Fruit fly (Drosophila melanogaster) whole organism, embryonic: ENCODE data around the gene pps.

Source experiments
- Aef1 ChIP-seq: fragments of 200-800 bp; sonication (Bioruptor generic); IDR thresholded peaks from 3 replicates; pipeline ENCODE4 v1.3.6; 2022; ENCODE audit warnings: missing biosample characterization, missing genetic modification characterization
- BEAF-32 ChIP-seq: fragments of 200-800 bp; sonication (Bioruptor generic); optimal IDR thresholded peaks from 3 replicates; lab custom pipeline; 2017; ENCODE audit warnings: missing biosample characterization, missing genetic modification characterization, mild to moderate bottlenecking, moderate library complexity, missing genetic modification reagents
- CG11560 ChIP-seq: fragments of 200-800 bp; sonication (Bioruptor generic); IDR thresholded peaks from 3 replicates; pipeline ENCODE4 v1.3.6; 2022; ENCODE audit warnings: missing biosample characterization, missing genetic modification characterization
- CG12071 ChIP-seq: fragments of 200-800 bp; sonication (Bioruptor generic); optimal IDR thresholded peaks from 3 replicates; lab custom pipeline; 2018; ENCODE audit warnings: missing biosample characterization, mild to moderate bottlenecking, missing genetic modification characterization
- CG12155 ChIP-seq: fragments of 200-800 bp; sonication (Bioruptor generic); optimal IDR thresholded peaks from 3 replicates; lab custom pipeline; 2016; ENCODE audit warnings: missing biosample characterization, missing genetic modification characterization
- CG13894 ChIP-seq: fragments of 200-800 bp; sonication (Bioruptor generic); optimal IDR thresholded peaks from 3 replicates; lab custom pipeline; 2018; ENCODE audit warnings: missing biosample characterization, mild to moderate bottlenecking, missing genetic modification characterization, moderate library complexity
- CG2116 ChIP-seq: fragments of 200-800 bp; sonication (Bioruptor generic); optimal IDR thresholded peaks from 3 replicates; lab custom pipeline; 2018; ENCODE audit warnings: missing biosample characterization, mild to moderate bottlenecking, missing genetic modification characterization
- CG2120 ChIP-seq: fragments of 200-800 bp; sonication (Bioruptor generic); optimal IDR thresholded peaks from 3 replicates; lab custom pipeline; 2016; ENCODE audit warnings: missing biosample characterization, missing genetic modification characterization
- CG2875 ChIP-seq: fragments of 200-800 bp; sonication (Bioruptor generic); optimal IDR thresholded peaks from 2 replicates; lab custom pipeline; 2017; ENCODE audit warnings: missing biosample characterization, mild to moderate bottlenecking, missing genetic modification characterization, missing genetic modification reagents
- CG3065 ChIP-seq: fragments of 200-800 bp; sonication (Bioruptor generic); optimal IDR thresholded peaks from 2 replicates; lab custom pipeline; 2016; ENCODE audit warnings: missing biosample characterization, missing genetic modification characterization
- CG32772 ChIP-seq: fragments of 200-800 bp; sonication (Bioruptor generic); IDR thresholded peaks from 2 replicates; pipeline ENCODE4 v1.3.6; 2022; ENCODE audit warnings: missing biosample characterization, missing genetic modification characterization
- CG33557 ChIP-seq: fragments of 200-800 bp; sonication (Bioruptor generic); optimal IDR thresholded peaks from 2 replicates; lab custom pipeline; 2019; ENCODE audit warnings: missing biosample characterization, mild to moderate bottlenecking, missing genetic modification characterization, moderate library complexity
- CG4424 ChIP-seq: fragments of 200-800 bp; sonication (Bioruptor generic); optimal IDR thresholded peaks from 3 replicates; lab custom pipeline; 2016; ENCODE audit warnings: missing biosample characterization, missing genetic modification characterization
- CG5245 ChIP-seq: fragments of 200-800 bp; sonication (Bioruptor generic); optimal IDR thresholded peaks from 3 replicates; lab custom pipeline; 2016; ENCODE audit warnings: missing biosample characterization, missing genetic modification characterization
- CG6654 ChIP-seq: fragments of 200-800 bp; sonication (Bioruptor generic); optimal IDR thresholded peaks from 2 replicates; lab custom pipeline; 2017; ENCODE audit warnings: missing biosample characterization, mild to moderate bottlenecking, missing genetic modification characterization
- CG7357 ChIP-seq: fragments of 200-800 bp; sonication (Bioruptor generic); IDR thresholded peaks from 3 replicates; pipeline ENCODE4 v1.3.6; 2022; ENCODE audit warnings: missing biosample characterization, missing genetic modification characterization
- CG8944 ChIP-seq: fragments of 200-800 bp; sonication (Bioruptor generic); optimal IDR thresholded peaks from 3 replicates; lab custom pipeline; 2016; ENCODE audit warnings: missing biosample characterization, missing genetic modification characterization
- Dbx ChIP-seq: fragments of 200-800 bp; sonication (Bioruptor generic); IDR thresholded peaks from 3 replicates; pipeline ENCODE4 v1.3.6; 2022; ENCODE audit warnings: missing biosample characterization, missing genetic modification characterization
- Dll ChIP-seq: fragments of 200-800 bp; sonication (Bioruptor generic); IDR thresholded peaks from 4 replicates; pipeline ENCODE4 v1.3.6; 2022; ENCODE audit warnings: missing biosample characterization, missing genetic modification characterization; ENCODE audit not compliant: partially characterized antibody
- Ets65A ChIP-seq: fragments of 200-800 bp; sonication (Bioruptor generic); peaks from one replicate; lab custom pipeline; 2016; ENCODE audit warnings: missing biosample characterization, missing genetic modification characterization
- H2.0 ChIP-seq: fragments of 200-800 bp; sonication (Bioruptor generic); IDR thresholded peaks from 2 replicates; pipeline ENCODE4 v1.3.6; 2022; ENCODE audit warnings: missing biosample characterization, missing genetic modification characterization
- Hmr ChIP-seq: fragments of 200-800 bp; sonication (Bioruptor generic); optimal IDR thresholded peaks from 3 replicates; lab custom pipeline; 2017; ENCODE audit warnings: mild to moderate bottlenecking, missing biosample characterization, missing genetic modification reagents, missing genetic modification characterization
- Hr78 ChIP-seq, 2 experiments: fragments of 200-800 bp in 1 of 2; fragments of >200 bp in 1 of 2; sonication (Bioruptor generic) in 1 of 2; optimal IDR thresholded peaks; 2 replicates each; lab custom pipeline; 2017 to 2019; ENCODE audit warnings: missing biosample characterization in 2 of 2, missing genetic modification characterization in 2 of 2, mild to moderate bottlenecking in 1 of 2, moderate library complexity in 1 of 2
- Kr ChIP-seq: fragments of 200-800 bp; sonication (Bioruptor generic); optimal IDR thresholded peaks from 2 replicates; lab custom pipeline; 2017; ENCODE audit warnings: missing biosample characterization, mild to moderate bottlenecking, missing genetic modification characterization
- Mrtf ChIP-seq: fragments of 200-800 bp; sonication (Bioruptor generic); IDR thresholded peaks from 3 replicates; pipeline ENCODE4 v1.3.6; 2022; ENCODE audit warnings: missing biosample characterization, missing genetic modification characterization
- Ptx1 ChIP-seq: fragments of 200-800 bp; sonication (Bioruptor generic); IDR thresholded peaks from 2 replicates; pipeline ENCODE4 v1.3.6; 2022; ENCODE audit warnings: missing biosample characterization, missing genetic modification characterization
- Sry-δ ChIP-seq: fragments of 200-800 bp; sonication (Bioruptor generic); optimal IDR thresholded peaks from 2 replicates; lab custom pipeline; 2016; ENCODE audit warnings: missing biosample characterization, missing genetic modification characterization
- amos ChIP-seq: fragments of 200-800 bp; sonication (Bioruptor generic); IDR thresholded peaks from 2 replicates; pipeline ENCODE4 v1.3.6; 2022; ENCODE audit warnings: missing biosample characterization, missing genetic modification characterization; ENCODE audit not compliant: partially characterized antibody
- ash1 ChIP-seq: fragments of 200-800 bp; sonication (Bioruptor generic); optimal IDR thresholded peaks from 2 replicates; lab custom pipeline; 2018; ENCODE audit warnings: missing biosample characterization, mild to moderate bottlenecking, missing genetic modification characterization
- cas ChIP-seq: fragments of 200-800 bp; sonication (Bioruptor generic); IDR thresholded peaks from 2 replicates; pipeline ENCODE4 v1.3.6; 2022; ENCODE audit warnings: missing biosample characterization, missing genetic modification characterization
- chinmo ChIP-seq: fragments of 200-800 bp; sonication (Bioruptor generic); IDR thresholded peaks from 4 replicates; pipeline ENCODE4 v1.3.6; 2022; ENCODE audit warnings: missing biosample characterization, missing genetic modification characterization; ENCODE audit not compliant: partially characterized antibody
- chn ChIP-seq: fragments of 200-800 bp; sonication (Bioruptor generic); optimal IDR thresholded peaks from 2 replicates; lab custom pipeline; 2016; ENCODE audit warnings: missing biosample characterization, missing genetic modification characterization
- corto ChIP-seq: fragments of 200-800 bp; sonication (Bioruptor generic); optimal IDR thresholded peaks from 2 replicates; lab custom pipeline; 2016; ENCODE audit warnings: missing biosample characterization, mild to moderate bottlenecking, missing genetic modification characterization, moderate library complexity
- dati ChIP-seq: fragments of 200-800 bp; sonication (Bioruptor generic); IDR thresholded peaks from 2 replicates; pipeline ENCODE4 v1.3.6; 2022; ENCODE audit warnings: missing biosample characterization, missing genetic modification characterization
- dpn ChIP-seq, 2 experiments: fragments of 200-800 bp; sonication (Bioruptor generic); optimal IDR thresholded peaks; 3 replicates each; lab custom pipeline; 2016; ENCODE audit warnings: missing biosample characterization in 2 of 2, missing genetic modification characterization in 2 of 2
- ems ChIP-seq: fragments of 200-800 bp; sonication (Bioruptor generic); optimal IDR thresholded peaks from 3 replicates; lab custom pipeline; 2016; ENCODE audit warnings: missing biosample characterization, missing genetic modification characterization
- ftz-f1 ChIP-seq: fragments of 200-800 bp; sonication (Bioruptor generic); optimal IDR thresholded peaks from 2 replicates; lab custom pipeline; 2016; ENCODE audit warnings: missing biosample characterization, missing genetic modification characterization
- grau ChIP-seq: fragments of 200-800 bp; optimal IDR thresholded peaks from 3 replicates; lab custom pipeline; 2019; ENCODE audit warnings: missing biosample characterization, mild to moderate bottlenecking, missing genetic modification characterization, moderate library complexity
- gsb-n ChIP-seq: fragments of 200-800 bp; sonication (Bioruptor generic); optimal IDR thresholded peaks from 3 replicates; lab custom pipeline; 2018; ENCODE audit warnings: missing biosample characterization, mild to moderate bottlenecking, missing genetic modification characterization
- hb ChIP-seq: fragments of 200-800 bp; sonication (Bioruptor generic); IDR thresholded peaks from 3 replicates; pipeline ENCODE4 v1.3.6; 2022; ENCODE audit warnings: missing biosample characterization, missing genetic modification characterization; ENCODE audit not compliant: partially characterized antibody
- her ChIP-seq: fragments of 200-800 bp; sonication (Bioruptor generic); optimal IDR thresholded peaks from 2 replicates; lab custom pipeline; 2016; ENCODE audit warnings: missing biosample characterization, missing genetic modification characterization
- inv ChIP-seq: fragments of 200-800 bp; sonication (Bioruptor generic); IDR thresholded peaks from 2 replicates; pipeline ENCODE4 v1.3.6; 2022; ENCODE audit warnings: missing biosample characterization, missing genetic modification characterization; ENCODE audit not compliant: partially characterized antibody
- lola ChIP-seq, 3 experiments: fragments of >200 bp in 2 of 3; fragments of 200-800 bp in 1 of 3; sonication (Bioruptor generic) in 1 of 3; optimal IDR thresholded peaks; 2 replicates each; lab custom pipeline; 2017 to 2019; ENCODE audit warnings: missing biosample characterization in 3 of 3, missing genetic modification characterization in 3 of 3, mild to moderate bottlenecking in 1 of 3, moderate library complexity in 1 of 3
- otp ChIP-seq: fragments of 200-800 bp; sonication (Bioruptor generic); IDR thresholded peaks from 3 replicates; pipeline ENCODE4, ENCODE4 v1.3.6; 2022; ENCODE audit warnings: missing biosample characterization, missing genetic modification characterization
- pfk ChIP-seq: fragments of 200-800 bp; sonication (Bioruptor generic); optimal IDR thresholded peaks from 2 replicates; lab custom pipeline; 2018; ENCODE audit warnings: missing biosample characterization, mild to moderate bottlenecking, missing genetic modification characterization, moderate library complexity
- pnt ChIP-seq: fragments of 200-800 bp; sonication (Bioruptor generic); optimal IDR thresholded peaks from 3 replicates; lab custom pipeline; 2016; ENCODE audit warnings: missing biosample characterization, missing genetic modification characterization
- slbo ChIP-seq: fragments of 200-800 bp; sonication (Bioruptor generic); IDR thresholded peaks from 2 replicates; pipeline ENCODE4 v1.3.6; 2022; ENCODE audit warnings: missing biosample characterization, missing genetic modification characterization
- sna ChIP-seq: fragments of 200-800 bp; sonication (Bioruptor generic); IDR thresholded peaks from 2 replicates; pipeline ENCODE4 v1.3.6; 2022; ENCODE audit warnings: missing biosample characterization, missing genetic modification characterization; ENCODE audit not compliant: partially characterized antibody
- so ChIP-seq: fragments of 200-800 bp; sonication (Bioruptor generic); IDR thresholded peaks from 3 replicates; pipeline ENCODE4 v1.3.6; 2022; ENCODE audit warnings: missing biosample characterization, missing genetic modification characterization
- sqz ChIP-seq: fragments of 200-800 bp; sonication (Bioruptor generic); optimal IDR thresholded peaks from 3 replicates; lab custom pipeline; 2018; ENCODE audit warnings: missing biosample characterization, mild to moderate bottlenecking, missing genetic modification characterization
- tin ChIP-seq: fragments of 200-800 bp; sonication (Bioruptor generic); optimal IDR thresholded peaks from 3 replicates; lab custom pipeline; 2016; ENCODE audit warnings: missing biosample characterization, missing genetic modification characterization

Gene pps

DNA sequence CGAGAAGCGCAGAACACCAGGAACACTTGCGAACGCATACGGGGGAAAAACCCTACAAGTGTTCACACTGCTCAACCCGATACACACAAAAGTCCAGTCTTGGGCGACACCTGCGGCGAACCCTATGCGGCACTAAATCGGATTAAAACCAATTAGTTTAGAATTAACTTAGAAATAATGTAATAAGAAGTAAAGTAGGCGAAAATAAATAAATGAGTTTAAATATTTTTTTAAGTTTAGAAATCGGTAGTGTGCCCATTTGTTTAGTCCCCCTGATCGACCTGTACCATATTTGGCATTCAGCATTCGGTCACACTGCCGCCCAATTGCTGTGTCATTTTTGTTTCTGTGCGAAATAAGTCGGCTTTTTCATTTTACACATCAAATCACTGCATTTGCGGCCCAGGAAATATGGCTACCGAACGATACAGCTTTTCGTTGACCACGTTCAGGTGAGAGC, 17.4 kb downstream of the pps start, which contains the start of gene Prosalpha2 (continued):
- TF ChIP-seq slbo (GFP tag; lab: Robert Waterston, UW) = peak; percentile 39
- no peak for TF ChIP-seq pfk (GFP tag; lab: Kevin White, UChicago)
- peak; percentile 23 for TF ChIP-seq CG13894 (tag; lab: Kevin White, UChicago)
- TF ChIP-seq tin = no peak
- TF ChIP-seq Sry-δ (GFP tag; lab: Kevin White, UChicago) = no peak
- TF ChIP-seq BEAF-32 (GFP tag; lab: Kevin White, UChicago) = peak; percentile 34
- no peak for TF ChIP-seq dati (GFP tag; lab: Robert Waterston, UW)
- TF ChIP-seq chn = peak; percentile 24
- TF ChIP-seq dpn (GFP tag; optimal IDR thresholded peaks at IDR 0.05; lab: Kevin White, UChicago) = no peak
- TF ChIP-seq CG12071 (GFP tag; lab: Kevin White, UChicago) = no peak
- no peak for TF ChIP-seq CG8944 (GFP tag; lab: Kevin White, UChicago)
- no peak for TF ChIP-seq pnt (GFP tag; lab: Kevin White, UChicago)
- TF ChIP-seq Ptx1 (GFP tag; lab: Robert Waterston, UW) = peak; percentile 21; the same call in 1 of the 2 replicates
- no peak for TF ChIP-seq CG33557 (GFP tag; lab: Kevin White, UChicago)
- no peak for TF ChIP-seq CG11560 (tag; lab: Robert Waterston, UW)
- no peak for TF ChIP-seq CG2116 (GFP tag; lab: Kevin White, UChicago)
- peak; percentile 93 for TF ChIP-seq CG7357 (GFP tag; lab: Robert Waterston, UW)
- TF ChIP-seq Ets65A (GFP tag; lab: Kevin White, UChicago) = no peak
- no peak for TF ChIP-seq corto (GFP tag; lab: Kevin White, UChicago)
- TF ChIP-seq cas (GFP tag; lab: Robert Waterston, UW) = no peak
- TF ChIP-seq CG32772 (GFP tag; lab: Robert Waterston, UW) = no peak
- TF ChIP-seq sna (GFP tag; lab: Robert Waterston, UW) = no peak
- no peak for TF ChIP-seq amos (GFP tag; lab: Robert Waterston, UW)
- TF ChIP-seq Dll (GFP tag; lab: Robert Waterston, UW) = 0 out of 4 replicates have a peak, but pooled peaks have one; percentile 29
- no peak for TF ChIP-seq Hr78 (GFP tag; optimal IDR thresholded peaks at IDR 0.05; lab: Kevin White, UChicago)
- TF ChIP-seq H2.0 = no peak
- TF ChIP-seq CG5245 = no peak
- no peak for TF ChIP-seq ems
- TF ChIP-seq CG2875 (GFP tag; lab: Kevin White, UChicago) = no peak
- TF ChIP-seq Dbx = no peak
- TF ChIP-seq CG3065 (GFP tag; lab: Kevin White, UChicago) = no peak
- no peak for TF ChIP-seq lola (GFP tag; optimal IDR thresholded peaks at IDR 0.05; lab: Kevin White, UChicago)
- TF ChIP-seq hb (GFP tag; lab: Robert Waterston, UW) = no peak
- no peak for TF ChIP-seq CG6654 (GFP tag; lab: Kevin White, UChicago)
- no peak for TF ChIP-seq ftz-f1 (GFP tag; lab: Kevin White, UChicago)
- no peak for TF ChIP-seq inv (GFP tag; lab: Robert Waterston, UW)
- TF ChIP-seq gsb-n (tag; lab: Kevin White, UChicago) = no peak
- no peak for TF ChIP-seq Mrtf (GFP tag; lab: Robert Waterston, UW)
- TF ChIP-seq Aef1 (GFP tag; lab: Robert Waterston, UW) = no peak
- TF ChIP-seq sqz = no peak
- TF ChIP-seq chinmo (GFP tag; lab: Robert Waterston, UW) = no peak
- TF ChIP-seq CG2120 (GFP tag; lab: Kevin White, UChicago) = peak; percentile 52
- peak; percentile 3 for TF ChIP-seq CG4424 (GFP tag; lab: Kevin White, UChicago)
- peak; percentile 14 for TF ChIP-seq CG12155 (GFP tag; lab: Kevin White, UChicago)
- no peak for TF ChIP-seq her (GFP tag; lab: Kevin White, UChicago)
- no peak for TF ChIP-seq Hmr
- TF ChIP-seq grau (tag; lab: Kevin White, UChicago) = peak; percentile 18
- TF ChIP-seq ash1 (GFP tag; lab: Kevin White, UChicago) = no peak
- TF ChIP-seq otp (GFP tag; lab: Robert Waterston, UW) = no peak
- TF ChIP-seq Kr (GFP tag; lab: Kevin White, UChicago) = no peak
- no peak for TF ChIP-seq so (GFP tag; lab: Robert Waterston, UW)
